Worm (Caenorhabditis elegans): ENCODE data around the gene F53F1.2.

F53F1.2 gene

ce11 chrV:13453334-13453733 is 46.7 kb downstream of the F53F1.2 start, which contains the start of gene lurp-2:
TSS of gene lurp-2 (plus strand) at chrV:13453634.
- TF ChIP-seq hpl-2 (GFP tag; optimal IDR thresholded peaks at IDR 0.05) (no peak), dpl-1 (GFP tag; optimal IDR thresholded peaks at IDR 0.05) (no peak), lsy-2 (tag; optimal IDR thresholded peaks at IDR 0.05) (no peak), Y116A8C.19 (tag; optimal IDR thresholded peaks at IDR 0.05; ENCODE audit: borderline replicate concordance) (no peak), pqm-1 (tag; optimal IDR thresholded peaks at IDR 0.05) (no peak), lir-3 (tag; optimal IDR thresholded peaks at IDR 0.05; ENCODE audit: poor library complexity) (no peak), egl-13 (tag; optimal IDR thresholded peaks at IDR 0.05) (no peak), unc-62 (GFP tag; optimal IDR thresholded peaks at IDR 0.05) (no peak), dsc-1 (tag; optimal IDR thresholded peaks at IDR 0.05) (no peak), ama-1 (optimal IDR thresholded peaks at IDR 0.05) (no peak)

ce11 chrV:13455448-13455847 is 48.8 kb downstream of the F53F1.2 start, which contains the start of gene lurp-3:
TSS of gene lurp-3 (plus strand) at chrV:13455748.
- TF ChIP-seq vab-15 (tag; optimal IDR thresholded peaks at IDR 0.05) (no peak), nhr-11 (tag; optimal IDR thresholded peaks at IDR 0.05) (no peak), nhr-19 (GFP tag; conservative IDR thresholded peaks at IDR 0.05) (no peak), jun-1 (tag; optimal IDR thresholded peaks at IDR 0.05) (no peak), tbx-2 (tag; optimal IDR thresholded peaks at IDR 0.05) (no peak)

- TF ChIP-seq dsc-1 (tag; optimal IDR thresholded peaks at IDR 0.05), result no peak
- TF ChIP-seq blmp-1 (tag; optimal IDR thresholded peaks at IDR 0.05), result peak; percentile 26
- no peak for TF ChIP-seq egl-27 (tag; optimal IDR thresholded peaks at IDR 0.05)
- no peak for TF ChIP-seq nhr-77 (tag; optimal IDR thresholded peaks at IDR 0.05)
- no peak for TF ChIP-seq mab-9 (GFP tag; IDR thresholded peaks at IDR 0.05)
- TF ChIP-seq lin-13 (GFP tag; optimal IDR thresholded peaks at IDR 0.05), result no peak
- TF ChIP-seq C16A3.4 (tag; optimal IDR thresholded peaks at IDR 0.05), result peak; percentile 46
- no peak for TF ChIP-seq vab-15 (tag; optimal IDR thresholded peaks at IDR 0.05)
- TF ChIP-seq nhr-237 (tag; optimal IDR thresholded peaks at IDR 0.05), result no peak
- TF ChIP-seq nhr-90 (tag; optimal IDR thresholded peaks at IDR 0.05; ENCODE audit: poor library complexity), result no peak
- no peak for TF ChIP-seq pax-3 (tag; optimal IDR thresholded peaks at IDR 0.05)
- no peak for TF ChIP-seq nhr-84 (tag; optimal IDR thresholded peaks at IDR 0.05)
- TF ChIP-seq efl-3 (GFP tag; optimal IDR thresholded peaks at IDR 0.05), result no peak
- TF ChIP-seq efl-1 (optimal IDR thresholded peaks at IDR 0.05), result peak; percentile 5 to 37
- peak; percentile 36 to 43 for TF ChIP-seq efl-1 (GFP tag; optimal IDR thresholded peaks at IDR 0.05 in 1 of 2)
- peak in 1 of 3 experiments; percentile 8 for TF ChIP-seq ceh-82 (tag; optimal IDR thresholded peaks at IDR 0.05)
- TF ChIP-seq hlh-17 (GFP tag; optimal IDR thresholded peaks at IDR 0.05; ENCODE audit: borderline replicate concordance), result no peak
- no peak for TF ChIP-seq ces-1 (GFP tag; optimal IDR thresholded peaks at IDR 0.05)
- no peak for TF ChIP-seq Y116A8C.19 (tag; optimal IDR thresholded peaks at IDR 0.05; ENCODE audit: borderline replicate concordance)
- no peak for TF ChIP-seq xbp-1 (tag; optimal IDR thresholded peaks at IDR 0.05)
- no peak for TF ChIP-seq skn-1 (tag; optimal IDR thresholded peaks at IDR 0.05)
- TF ChIP-seq ceh-88 (GFP tag; IDR thresholded peaks at IDR 0.05), result no peak
- no peak for TF ChIP-seq aly-2 (tag; optimal IDR thresholded peaks at IDR 0.05)
- TF ChIP-seq zip-4 (GFP tag; optimal IDR thresholded peaks at IDR 0.05), result no peak
- no peak for TF ChIP-seq tbx-2 (tag; optimal IDR thresholded peaks at IDR 0.05)
- no peak for TF ChIP-seq nhr-47 (tag; optimal IDR thresholded peaks at IDR 0.05)
- no peak for TF ChIP-seq ceh-63 (GFP tag; optimal IDR thresholded peaks at IDR 0.05)
- TF ChIP-seq lin-39 (tag; optimal IDR thresholded peaks at IDR 0.05), result no peak
- TF ChIP-seq nhr-11 (tag; optimal IDR thresholded peaks at IDR 0.05), result no peak
- no peak for TF ChIP-seq jun-1 (tag; optimal IDR thresholded peaks at IDR 0.05)
- TF ChIP-seq fkh-10 (GFP tag; optimal IDR thresholded peaks at IDR 0.05), result no peak
- TF ChIP-seq fos-1 (tag; optimal IDR thresholded peaks at IDR 0.05), result no peak
- TF ChIP-seq pag-3 (tag; optimal IDR thresholded peaks at IDR 0.05; ENCODE audit: borderline replicate concordance, insufficient read depth), result no peak
- no peak for TF ChIP-seq mep-1 (tag; optimal IDR thresholded peaks at IDR 0.05)
- no peak for TF ChIP-seq sup-37 (GFP tag; optimal IDR thresholded peaks at IDR 0.05)
- TF ChIP-seq ztf-11 (tag; optimal IDR thresholded peaks at IDR 0.05), result no peak
- TF ChIP-seq unc-130 (tag; optimal IDR thresholded peaks at IDR 0.05), result peak; percentile 47
- peak; percentile 20 to 45 for TF ChIP-seq lsy-2 (tag; optimal IDR thresholded peaks at IDR 0.05)
- peak; percentile 25 for TF ChIP-seq nhr-71 (tag; optimal IDR thresholded peaks at IDR 0.05)
- no peak for TF ChIP-seq tlp-1 (tag; optimal IDR thresholded peaks at IDR 0.05)
- no peak for TF ChIP-seq unc-86 (tag; optimal IDR thresholded peaks at IDR 0.05)
Measured at ce11 chrV:13457858-13458257, 51.2 kb downstream of the F53F1.2 start, which contains the start of gene F25H9.2. TSS of gene F25H9.2 (plus strand) at chrV:13458083.

All from whole organism, L1 larva.